Fruit fly (Drosophila melanogaster): ENCODE results near the gene hiro.

- TF ChIP-seq EcR (GFP tag; optimal IDR thresholded peaks at IDR 0.05) (no peak), CG17806 (tag; optimal IDR thresholded peaks at IDR 0.05) (peak; percentile 64), fd96Ca (GFP tag; IDR thresholded peaks at IDR 0.05) (peak; percentile 45; the same call in 1 of the 3 replicates), CG8159 (tag; optimal IDR thresholded peaks at IDR 0.05) (peak; percentile 72), CG15710 (tag; optimal IDR thresholded peaks at IDR 0.05) (peak; percentile 63), CG4496 (GFP tag; IDR thresholded peaks at IDR 0.05) (peak; percentile 70; the same call in 2 of the 3 replicates), CG32121 (GFP tag; IDR thresholded peaks at IDR 0.05) (peak; percentile 47; the same call in 1 of the 2 replicates), rn (GFP tag; IDR thresholded peaks at IDR 0.05) (0 out of 2 replicates have a peak, but pooled peaks have one; percentile 39)
Observed at dm6 chr3L:704661-705543, 17.1 kb upstream of the hiro start.

All from whole organism, pupa.